Fruit fly (Drosophila melanogaster): ENCODE measurements around the gene CG15387.

- no peak for TF ChIP-seq seq (GFP tag; IDR thresholded peaks at IDR 0.05)
- TF ChIP-seq GATAe (GFP tag; conservative IDR thresholded peaks at IDR 0.05) = no peak
These were observed 13.6 kb downstream of the CG15387 start, which contains the start of gene CG15385 for dm6 chr2L:2212478-2212877.

Measured in whole organism, embryonic.